Worm (Caenorhabditis elegans) whole organism, L4/young adult: ENCODE data around the gene srm-6.

Experiments
- W03F9.2 ChIP-seq: fragments of 150-350 bp; optimal IDR thresholded peaks from 2 replicates; lab custom pipeline; 2014; ENCODE audit warnings: missing biosample characterization, missing genetic modification characterization
- dao-5 ChIP-seq: sonication (generic microtip); optimal IDR thresholded peaks from 2 replicates; lab custom pipeline; 2016; ENCODE audit warnings: missing genotype, missing genetic modification characterization, moderate library complexity, missing compliant biosample characterization
- him-1 ChIP-seq: sonication (generic microtip); optimal IDR thresholded peaks from 2 replicates; lab custom pipeline; 2016; ENCODE audit warnings: missing genotype, missing genetic modification reagents, missing genetic modification characterization, missing compliant biosample characterization

Gene srm-6

ce11 chrV:14334901-14335300 is 1.9 kb upstream of the srm-6 start, which contains the start of gene srm-5:
Gene srm-5 (plus strand): TSS chrV:14335201.
- TF ChIP-seq W03F9.2 (tag; lab: Kevin White, UChicago), result no peak
- TF ChIP-seq dao-5 (tag; lab: Kevin White, UChicago), result no peak
- no peak for TF ChIP-seq him-1

- TF ChIP-seq W03F9.2 (tag; lab: Kevin White, UChicago) (no peak), dao-5 (tag; lab: Kevin White, UChicago) (no peak), him-1 (no peak)
Observed at ce11 chrV:14341672-14342071, 4.9 kb downstream of the srm-6 start, which contains the start of gene F47B8.10. Gene F47B8.10 (plus strand): TSS chrV:14341972.

ce11 chrV:14347234-14347826 is 10.6 kb downstream of the srm-6 start, which contains the start of gene cept-2:
Gene cept-2 (plus strand): TSS chrV:14347766.
- TF ChIP-seq W03F9.2 (tag; lab: Kevin White, UChicago) (peak; percentile 97), him-1 (peak; percentile 59), dao-5 (tag; lab: Kevin White, UChicago) (no peak)

ce11 chrV:14350498-14350897 is 13.7 kb downstream of the srm-6 start:
- TF ChIP-seq dao-5 (tag; lab: Kevin White, UChicago), result no peak
- no peak for TF ChIP-seq him-1

- TF ChIP-seq dao-5 (tag; lab: Kevin White, UChicago), result no peak
- TF ChIP-seq W03F9.2 (tag; lab: Kevin White, UChicago), result peak; percentile 67
- peak; percentile 50 for TF ChIP-seq him-1
Observed at ce11 chrV:14350949-14351348, 14.2 kb downstream of the srm-6 start.

ce11 chrV:14351629-14352028 is 14.9 kb downstream of the srm-6 start, which contains the start of gene vha-13:
Gene vha-13 (plus strand): TSS chrV:14351709.
- TF ChIP-seq him-1, result no peak
- TF ChIP-seq W03F9.2 (tag; lab: Kevin White, UChicago), result no peak
- no peak for TF ChIP-seq dao-5 (tag; lab: Kevin White, UChicago)

ce11 chrV:14352032-14352431 is 15.3 kb downstream of the srm-6 start:
- TF ChIP-seq him-1 (no peak), W03F9.2 (tag; lab: Kevin White, UChicago) (no peak), dao-5 (tag; lab: Kevin White, UChicago) (no peak)

ce11 chrV:14354258-14354877 is 17.6 kb downstream of the srm-6 start, which contains the start of gene Y49A3A.3:
Gene Y49A3A.3 (plus strand): TSS chrV:14354410.
- TF ChIP-seq W03F9.2 (tag; lab: Kevin White, UChicago) (no peak), dao-5 (tag; lab: Kevin White, UChicago) (peak; percentile 71)

ce11 chrV:14355738-14356368 is 19.1 kb downstream of the srm-6 start, which contains the start of gene cyn-1:
Gene cyn-1 (plus strand): TSS chrV:14356076.
- TF ChIP-seq him-1 (peak; percentile 53), dao-5 (tag; lab: Kevin White, UChicago) (no peak), W03F9.2 (tag; lab: Kevin White, UChicago) (peak; percentile 89)

ce11 chrV:14358577-14358976 is 21.8 kb downstream of the srm-6 start, which contains the start of gene Y49A3A.4:
Gene Y49A3A.4 (minus strand): TSS chrV:14358890.
- TF ChIP-seq dao-5 (tag; lab: Kevin White, UChicago) (no peak), him-1 (no peak)

- TF ChIP-seq W03F9.2 (tag; lab: Kevin White, UChicago) (no peak), dao-5 (tag; lab: Kevin White, UChicago) (no peak), him-1 (no peak)
Observed at ce11 chrV:14361973-14362372, 25.2 kb downstream of the srm-6 start.

- TF ChIP-seq W03F9.2 (tag; lab: Kevin White, UChicago), result no peak
- TF ChIP-seq him-1, result no peak
- no peak for TF ChIP-seq dao-5 (tag; lab: Kevin White, UChicago)
Observed at ce11 chrV:14364586-14365248, 28.0 kb downstream of the srm-6 start.

ce11 chrV:14366487-14366962 is 29.8 kb downstream of the srm-6 start:
- TF ChIP-seq him-1 (peak; percentile 85), W03F9.2 (tag; lab: Kevin White, UChicago) (no peak), dao-5 (tag; lab: Kevin White, UChicago) (no peak)
